Worm (Caenorhabditis elegans) whole organism, L2 larva: ENCODE data around the gene fbxb-58.

Source experiments
- C34F6.9 ChIP-seq: fragments of 150-350 bp; optimal IDR thresholded peaks from 2 replicates; lab custom pipeline; 2014; ENCODE audit warnings: missing biosample characterization, missing genetic modification characterization
- F13H6.1 ChIP-seq: sonication (generic microtip); optimal IDR thresholded peaks from 2 replicates; lab custom pipeline; 2016; ENCODE audit warnings: missing genetic modification characterization, missing compliant biosample characterization
- R02D3.7 ChIP-seq: fragments of 150-350 bp; optimal IDR thresholded peaks from 2 replicates; lab custom pipeline; 2014; ENCODE audit warnings: missing biosample characterization, missing genetic modification characterization
- Y55F3AM.14 ChIP-seq: fragments of 200-800 bp; sonication (Bioruptor generic); optimal IDR thresholded peaks from 2 replicates; lab custom pipeline; 2018; ENCODE audit warnings: mild to moderate bottlenecking, missing genetic modification characterization, missing compliant biosample characterization
- ZK546.5 ChIP-seq: sonication (generic microtip); optimal IDR thresholded peaks from 2 replicates; lab custom pipeline; 2017; ENCODE audit warnings: missing biosample characterization, missing genetic modification characterization
- alr-1 ChIP-seq: fragments of 150-350 bp; optimal IDR thresholded peaks from 2 replicates; lab custom pipeline; 2014; ENCODE audit warnings: missing biosample characterization, missing genetic modification characterization
- aly-2 ChIP-seq: fragments of 150-350 bp; optimal IDR thresholded peaks from 2 replicates; lab custom pipeline; 2014; ENCODE audit warnings: missing biosample characterization, missing genetic modification characterization
- ama-1 ChIP-seq: fragments of 150-350 bp; optimal IDR thresholded peaks from 2 replicates; lab custom pipeline; 2018; ENCODE audit warnings: inconsistent platforms
- blmp-1 ChIP-seq: sonication (generic microtip); optimal IDR thresholded peaks from 2 replicates; lab custom pipeline; 2017; ENCODE audit warnings: missing genetic modification characterization, mild to moderate bottlenecking, missing compliant biosample characterization, antibody characterized with exemption, moderate library complexity; ENCODE audit not compliant: insufficient read depth
- ceh-16 ChIP-seq: fragments of 150-350 bp; optimal IDR thresholded peaks from 2 replicates; lab custom pipeline; 2014; ENCODE audit warnings: missing biosample characterization, missing genetic modification characterization
- ceh-82 ChIP-seq: fragments of 150-350 bp; optimal IDR thresholded peaks from 2 replicates; lab custom pipeline; 2014; ENCODE audit warnings: missing biosample characterization, missing genetic modification characterization
- crh-2 ChIP-seq: sonication (generic microtip); optimal IDR thresholded peaks from 2 replicates; lab custom pipeline; 2017; ENCODE audit warnings: missing biosample characterization, missing genetic modification characterization
- dmd-4 ChIP-seq: sonication (generic microtip); optimal IDR thresholded peaks from 2 replicates; lab custom pipeline; 2017; ENCODE audit warnings: missing biosample characterization, missing genetic modification characterization
- egl-27 ChIP-seq: sonication (generic microtip); optimal IDR thresholded peaks from 3 replicates; lab custom pipeline; 2017; ENCODE audit warnings: missing biosample characterization, missing genetic modification reagents, missing genetic modification characterization
- elt-1 ChIP-seq: fragments of 150-350 bp; optimal IDR thresholded peaks from 2 replicates; lab custom pipeline; 2014; ENCODE audit warnings: missing biosample characterization, missing genetic modification characterization
- elt-3 ChIP-seq: sonication (generic microtip); optimal IDR thresholded peaks from 2 replicates; lab custom pipeline; 2017; ENCODE audit warnings: missing biosample characterization, missing genetic modification characterization
- fos-1 ChIP-seq: fragments of 150-350 bp; optimal IDR thresholded peaks from 2 replicates; lab custom pipeline; 2014; ENCODE audit warnings: missing biosample characterization, missing genetic modification characterization
- gmeb-1 ChIP-seq: fragments of 150-350 bp; optimal IDR thresholded peaks from 2 replicates; lab custom pipeline; 2014; ENCODE audit warnings: missing biosample characterization, missing genetic modification characterization
- lin-11 ChIP-seq: fragments of 150-350 bp; sonication (generic microtip); optimal IDR thresholded peaks from 2 replicates; lab custom pipeline; 2014; ENCODE audit warnings: missing biosample characterization, missing genetic modification characterization, inconsistent platforms, mixed read lengths
- lin-13 ChIP-seq: fragments of 150-350 bp; optimal IDR thresholded peaks from 2 replicates; lab custom pipeline; 2014; ENCODE audit warnings: missing biosample characterization, missing genetic modification reagents, missing genetic modification characterization
- lin-39 ChIP-seq: fragments of 150-350 bp; optimal IDR thresholded peaks from 2 replicates; lab custom pipeline; 2014; ENCODE audit warnings: missing biosample characterization, missing genetic modification reagents, missing genetic modification characterization
- lsy-2 ChIP-seq, 2 experiments: fragments of 150-350 bp in 1 of 2; sonication (generic microtip) in 1 of 2; optimal IDR thresholded peaks; 2 replicates each; lab custom pipeline; 2014 to 2017; ENCODE audit warnings: missing biosample characterization in 2 of 2, missing genetic modification characterization in 2 of 2
- mab-5 ChIP-seq: fragments of 150-350 bp; optimal IDR thresholded peaks from 2 replicates; lab custom pipeline; 2014; ENCODE audit warnings: missing biosample characterization, missing genetic modification characterization
- mbf-1 ChIP-seq: sonication (generic microtip); optimal IDR thresholded peaks from 2 replicates; lab custom pipeline; 2017; ENCODE audit warnings: missing biosample characterization, missing genetic modification characterization
- mdl-1 ChIP-seq, 2 experiments: fragments of 150-350 bp in 1 of 2; sonication (generic microtip) in 1 of 2; optimal IDR thresholded peaks; 2 replicates each; lab custom pipeline; 2017; ENCODE audit warnings: missing biosample characterization in 2 of 2, missing genetic modification characterization in 2 of 2
- nhr-10 ChIP-seq: sonication (generic microtip); optimal IDR thresholded peaks from 2 replicates; lab custom pipeline; 2017; ENCODE audit warnings: missing biosample characterization, missing genetic modification characterization
- nhr-11 ChIP-seq: fragments of 150-350 bp; optimal IDR thresholded peaks from 2 replicates; lab custom pipeline; 2014; ENCODE audit warnings: missing biosample characterization, missing genetic modification characterization
- nhr-12 ChIP-seq: fragments of 150-350 bp; optimal IDR thresholded peaks from 2 replicates; lab custom pipeline; 2014; ENCODE audit warnings: missing biosample characterization, missing genetic modification characterization
- nhr-129 ChIP-seq: fragments of 150-350 bp; optimal IDR thresholded peaks from 2 replicates; lab custom pipeline; 2014; ENCODE audit warnings: missing biosample characterization, missing genetic modification characterization
- nhr-21 ChIP-seq: fragments of 150-350 bp; optimal IDR thresholded peaks from 2 replicates; lab custom pipeline; 2014; ENCODE audit warnings: missing biosample characterization, missing genetic modification characterization
- nhr-23 ChIP-seq: fragments of 150-350 bp; optimal IDR thresholded peaks from 2 replicates; lab custom pipeline; 2014; ENCODE audit warnings: missing biosample characterization, missing genetic modification reagents, missing genetic modification characterization
- nhr-237 ChIP-seq: fragments of 150-350 bp; optimal IDR thresholded peaks from 2 replicates; lab custom pipeline; 2014; ENCODE audit warnings: missing biosample characterization, missing genetic modification characterization
- nhr-25 ChIP-seq: fragments of 150-350 bp; sonication (generic microtip); optimal IDR thresholded peaks from 3 replicates; lab custom pipeline; 2014; ENCODE audit warnings: missing biosample characterization, missing genetic modification characterization
- nhr-6 ChIP-seq: fragments of 150-350 bp; optimal IDR thresholded peaks from 2 replicates; lab custom pipeline; 2014; ENCODE audit warnings: missing biosample characterization, missing genetic modification characterization
- nhr-77 ChIP-seq: fragments of 150-350 bp; optimal IDR thresholded peaks from 2 replicates; lab custom pipeline; 2014; ENCODE audit warnings: missing biosample characterization, missing genetic modification characterization
- peb-1 ChIP-seq: fragments of 150-350 bp; optimal IDR thresholded peaks from 2 replicates; lab custom pipeline; 2014; ENCODE audit warnings: missing biosample characterization, missing genetic modification characterization
- sem-4 ChIP-seq: fragments of 150-350 bp; optimal IDR thresholded peaks from 2 replicates; lab custom pipeline; 2014; ENCODE audit warnings: missing biosample characterization, missing genetic modification reagents, missing genetic modification characterization
- skn-1 ChIP-seq: sonication (generic microtip); optimal IDR thresholded peaks from 2 replicates; lab custom pipeline; 2017; ENCODE audit warnings: missing biosample characterization, missing genetic modification characterization
- sma-3 ChIP-seq: sonication (generic microtip); optimal IDR thresholded peaks from 2 replicates; lab custom pipeline; 2016; ENCODE audit warnings: missing genetic modification reagents, missing genetic modification characterization, missing compliant biosample characterization
- sma-9 ChIP-seq, 2 experiments: fragments of 150-350 bp in 1 of 2; sonication (generic microtip) in 1 of 2; optimal IDR thresholded peaks; 2 replicates each; lab custom pipeline; 2014 to 2016; ENCODE audit warnings: missing genetic modification characterization in 2 of 2, mild to moderate bottlenecking in 1 of 2, missing biosample characterization in 1 of 2, missing compliant biosample characterization in 1 of 2, missing genetic modification reagents in 1 of 2, moderate library complexity in 1 of 2
- snpc-4 ChIP-seq: fragments of 150-350 bp; optimal IDR thresholded peaks from 2 replicates; lab custom pipeline; 2014; ENCODE audit warnings: missing biosample characterization, missing genetic modification characterization
- unc-39 ChIP-seq: fragments of 150-350 bp; optimal IDR thresholded peaks from 2 replicates; lab custom pipeline; 2014; ENCODE audit warnings: missing biosample characterization, missing genetic modification characterization
- unc-55 ChIP-seq: fragments of 150-350 bp; sonication (generic microtip); optimal IDR thresholded peaks from 3 replicates; lab custom pipeline; 2014; ENCODE audit warnings: missing biosample characterization, missing genetic modification reagents, missing genetic modification characterization
- unc-62 ChIP-seq: fragments of 150-350 bp; optimal IDR thresholded peaks from 2 replicates; lab custom pipeline; 2014; ENCODE audit warnings: missing biosample characterization, missing genetic modification reagents, missing genetic modification characterization
- zag-1 ChIP-seq: fragments of 150-350 bp; optimal IDR thresholded peaks from 2 replicates; lab custom pipeline; 2014; ENCODE audit warnings: missing biosample characterization, missing genetic modification characterization
- ztf-1 ChIP-seq: fragments of 200-800 bp; sonication (Bioruptor generic); conservative IDR thresholded peaks from 2 replicates; pipeline ENCODE4 v1.3.6; 2022; ENCODE audit warnings: missing genetic modification characterization, missing compliant biosample characterization
- ztf-11 ChIP-seq: sonication (generic microtip); optimal IDR thresholded peaks from 2 replicates; lab custom pipeline; 2017; ENCODE audit warnings: missing biosample characterization, missing genetic modification characterization
- ztf-4 ChIP-seq: fragments of 150-350 bp; optimal IDR thresholded peaks from 2 replicates; lab custom pipeline; 2014; ENCODE audit warnings: missing biosample characterization, missing genetic modification characterization

fbxb-58 gene

DNA sequence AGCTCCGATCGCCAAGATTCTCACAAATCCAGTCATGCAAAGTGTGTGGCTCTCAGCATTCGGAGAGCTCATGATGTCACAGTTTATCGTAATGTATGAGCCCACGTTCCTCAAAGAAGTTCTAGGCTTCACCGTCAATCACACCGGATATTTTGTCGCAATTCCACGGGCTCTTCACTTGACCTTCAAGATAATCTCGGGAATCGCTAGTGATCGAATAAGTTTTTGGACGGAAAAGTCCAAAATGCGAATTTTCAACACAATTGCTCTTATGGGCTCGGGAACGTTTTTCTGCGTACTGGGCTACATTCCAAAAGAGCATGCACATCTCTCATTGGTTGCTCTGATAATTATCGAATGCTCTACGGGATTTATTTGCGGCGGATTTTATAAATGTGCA lies 4.9 kb upstream of the fbxb-58 start:
- TF ChIP-seq sem-4 (tag; lab: Kevin White, UChicago) (no peak), mdl-1 (tag; optimal IDR thresholded peaks at IDR 0.05; lab: Kevin White, UChicago) (no peak), gmeb-1 (no peak), ZK546.5 (tag; lab: Kevin White, UChicago) (no peak), alr-1 (no peak), unc-55 (GFP tag; lab: Kevin White, UChicago) (no peak), lin-13 (GFP tag; lab: Kevin White, UChicago) (no peak), nhr-25 (no peak), lin-11 (tag; lab: Kevin White, UChicago) (no peak), peb-1 (no peak), mab-5 (no peak), mbf-1 (no peak), Y55F3AM.14 (GFP tag; lab: Kevin White, UChicago) (no peak), ceh-16 (tag; lab: Kevin White, UChicago) (no peak)

DNA sequence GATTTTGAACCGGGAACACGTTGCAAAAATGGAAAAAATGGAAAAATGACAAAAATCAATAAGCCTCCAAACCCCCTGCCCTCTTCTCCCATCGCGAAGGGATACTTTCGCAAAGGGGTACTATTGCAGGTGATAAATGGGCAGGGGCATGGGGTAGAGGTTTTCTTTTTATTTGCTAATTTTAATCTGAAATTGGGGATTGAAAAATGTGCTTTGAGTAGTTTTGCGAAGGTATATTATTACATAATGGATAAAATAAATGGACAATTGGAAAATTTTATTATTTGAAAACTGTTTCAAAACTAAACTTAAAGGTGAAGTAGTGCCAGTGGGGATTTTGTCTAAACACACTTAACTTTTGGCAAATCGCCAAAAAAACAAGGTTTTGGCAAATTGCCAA lies 924 bp upstream of the fbxb-58 start:
- TF ChIP-seq ztf-11 (tag; lab: Kevin White, UChicago) (peak; percentile 46), mab-5 (peak; percentile 96), lsy-2 (tag; optimal IDR thresholded peaks at IDR 0.05; lab: Kevin White, UChicago) (peak; percentile 92 to 94), ceh-16 (tag; lab: Kevin White, UChicago) (peak; percentile 75), C34F6.9 (peak; percentile 94), nhr-12 (tag; lab: Kevin White, UChicago) (peak; percentile 44), fos-1 (peak; percentile 99), ceh-82 (peak; percentile 95), lin-13 (GFP tag; lab: Kevin White, UChicago) (peak; percentile 97), elt-3 (tag; lab: Kevin White, UChicago) (no peak), skn-1 (peak; percentile 95), nhr-23 (tag; lab: Kevin White, UChicago) (no peak), lin-11 (tag; lab: Kevin White, UChicago) (peak; percentile 93), ama-1 (lab: Kevin White, UChicago) (no peak), R02D3.7 (tag; lab: Kevin White, UChicago) (peak; percentile 64), sma-3 (GFP tag; lab: Kevin White, UChicago) (peak; percentile 98), zag-1 (tag; lab: Kevin White, UChicago) (peak; percentile 97), mdl-1 (tag; optimal IDR thresholded peaks at IDR 0.05; lab: Kevin White, UChicago) (peak; percentile 78 to 94), nhr-237 (tag; lab: Kevin White, UChicago) (peak; percentile 96), nhr-25 (peak; percentile 94), unc-62 (GFP tag; lab: Kevin White, UChicago) (peak; percentile 2), gmeb-1 (peak; percentile 92), alr-1 (no peak), blmp-1 (peak; percentile 51), unc-55 (GFP tag; lab: Kevin White, UChicago) (peak; percentile 100), sem-4 (tag; lab: Kevin White, UChicago) (peak; percentile 96), unc-39 (no peak), egl-27 (tag; lab: Kevin White, UChicago) (peak; percentile 93), Y55F3AM.14 (GFP tag; lab: Kevin White, UChicago) (peak; percentile 90), nhr-11 (peak; percentile 72), nhr-21 (tag; lab: Kevin White, UChicago) (peak; percentile 98), ZK546.5 (tag; lab: Kevin White, UChicago) (peak; percentile 78), nhr-77 (tag; lab: Kevin White, UChicago) (peak; percentile 97), ztf-1 (0 out of 2 replicates have a peak, but pooled peaks have one; percentile 55), peb-1 (no peak), crh-2 (peak; percentile 99), snpc-4 (tag; lab: Kevin White, UChicago) (peak; percentile 90), nhr-10 (tag; lab: Kevin White, UChicago) (peak; percentile 96), F13H6.1 (tag; lab: Kevin White, UChicago) (peak; percentile 93), elt-1 (tag; lab: Kevin White, UChicago) (no peak), ztf-4 (tag; lab: Kevin White, UChicago) (peak; percentile 92), sma-9 (GFP tag; optimal IDR thresholded peaks at IDR 0.05; lab: Kevin White, UChicago) (peak; percentile 96), sma-9 (tag; optimal IDR thresholded peaks at IDR 0.05; lab: Kevin White, UChicago) (no peak), dmd-4 (tag; lab: Kevin White, UChicago) (peak; percentile 81), aly-2 (no peak), nhr-6 (peak; percentile 96), nhr-129 (tag; lab: Kevin White, UChicago) (peak; percentile 99), lin-39 (peak; percentile 24), mbf-1 (peak; percentile 69)
